Fruit fly (Drosophila melanogaster) whole organism, embryonic: ENCODE measurements around the gene Tango5.

Source experiments
- ATbp ChIP-seq: fragments of 200-800 bp; sonication (Bioruptor generic); optimal IDR thresholded peaks from 2 replicates; lab custom pipeline; 2017; ENCODE audit warnings: missing biosample characterization, mild to moderate bottlenecking, missing genetic modification characterization, missing genetic modification reagents
- Ada2b ChIP-seq: fragments of 200-800 bp; sonication (Bioruptor generic); IDR thresholded peaks from 2 replicates; pipeline ENCODE4 v1.3.6; 2022; ENCODE audit warnings: missing biosample characterization, missing genetic modification characterization
- Atf6 ChIP-seq: fragments of 200-800 bp; sonication (Bioruptor generic); IDR thresholded peaks from 2 replicates; pipeline ENCODE4 v1.3.6; 2022; ENCODE audit warnings: missing biosample characterization, missing genetic modification characterization
- CG10147 ChIP-seq: fragments of 200-800 bp; sonication (Bioruptor generic); optimal IDR thresholded peaks from 2 replicates; lab custom pipeline; 2019; ENCODE audit warnings: missing biosample characterization, mild to moderate bottlenecking, missing genetic modification characterization, moderate library complexity
- CG10274 ChIP-seq: fragments of 200-800 bp; sonication (Bioruptor generic); optimal IDR thresholded peaks from 3 replicates; lab custom pipeline; 2017; ENCODE audit warnings: missing biosample characterization, mild to moderate bottlenecking, missing genetic modification characterization
- CG12071 ChIP-seq: fragments of 200-800 bp; sonication (Bioruptor generic); optimal IDR thresholded peaks from 3 replicates; lab custom pipeline; 2018; ENCODE audit warnings: missing biosample characterization, mild to moderate bottlenecking, missing genetic modification characterization
- CG13287 ChIP-seq: fragments of 200-800 bp; sonication (Bioruptor generic); IDR thresholded peaks from 2 replicates; pipeline ENCODE4 v1.3.6; 2022; ENCODE audit warnings: missing biosample characterization, missing genetic modification characterization; ENCODE audit not compliant: partially characterized antibody
- CG13894 ChIP-seq: fragments of 200-800 bp; sonication (Bioruptor generic); optimal IDR thresholded peaks from 3 replicates; lab custom pipeline; 2018; ENCODE audit warnings: missing biosample characterization, mild to moderate bottlenecking, missing genetic modification characterization, moderate library complexity
- CG15073 ChIP-seq: fragments of 200-800 bp; sonication (Bioruptor generic); optimal IDR thresholded peaks from 2 replicates; lab custom pipeline; 2016; ENCODE audit warnings: missing biosample characterization, missing genetic modification characterization
- CG15601 ChIP-seq: fragments of 200-800 bp; sonication (Bioruptor generic); optimal IDR thresholded peaks from 3 replicates; lab custom pipeline; 2019; ENCODE audit warnings: missing biosample characterization, mild to moderate bottlenecking, missing genetic modification characterization, moderate library complexity
- CG16815 ChIP-seq: fragments of 200-800 bp; sonication (Bioruptor generic); optimal IDR thresholded peaks from 3 replicates; lab custom pipeline; 2017; ENCODE audit warnings: missing biosample characterization, mild to moderate bottlenecking, missing genetic modification characterization
- CG17385 ChIP-seq: fragments of 200-800 bp; sonication (Bioruptor generic); optimal IDR thresholded peaks from 3 replicates; lab custom pipeline; 2018; ENCODE audit warnings: missing biosample characterization, mild to moderate bottlenecking, missing genetic modification characterization
- CG4854 ChIP-seq: fragments of 200-800 bp; sonication (Bioruptor generic); optimal IDR thresholded peaks from 2 replicates; lab custom pipeline; 2016; ENCODE audit warnings: missing biosample characterization, missing genetic modification characterization, inconsistent platforms
- CG5245 ChIP-seq: fragments of 200-800 bp; sonication (Bioruptor generic); optimal IDR thresholded peaks from 3 replicates; lab custom pipeline; 2016; ENCODE audit warnings: missing biosample characterization, missing genetic modification characterization
- CG7786 ChIP-seq: fragments of 200-800 bp; sonication (Bioruptor generic); optimal IDR thresholded peaks from 2 replicates; lab custom pipeline; 2016; ENCODE audit warnings: missing biosample characterization, missing genetic modification characterization
- CG8359 ChIP-seq: fragments of 200-800 bp; sonication (Bioruptor generic); optimal IDR thresholded peaks from 2 replicates; lab custom pipeline; 2017; ENCODE audit warnings: missing biosample characterization, mild to moderate bottlenecking, missing genetic modification characterization, borderline replicate concordance
- CTCF ChIP-seq: fragments of 200-800 bp; sonication (Bioruptor generic); optimal IDR thresholded peaks from 2 replicates; lab custom pipeline; 2017; ENCODE audit warnings: missing biosample characterization, mild to moderate bottlenecking, missing genetic modification characterization, moderate library complexity
- CrebB ChIP-seq: fragments of 200-800 bp; sonication (Bioruptor generic); optimal IDR thresholded peaks from 3 replicates; lab custom pipeline; 2018; ENCODE audit warnings: missing biosample characterization, mild to moderate bottlenecking, missing genetic modification characterization
- HLH54F ChIP-seq: fragments of 200-800 bp; sonication (Bioruptor generic); optimal IDR thresholded peaks from 3 replicates; lab custom pipeline; 2016; ENCODE audit warnings: missing biosample characterization, missing genetic modification characterization
- Hey ChIP-seq: fragments of 200-800 bp; sonication (Bioruptor generic); optimal IDR thresholded peaks from 3 replicates; lab custom pipeline; 2018; ENCODE audit warnings: missing biosample characterization, mild to moderate bottlenecking, missing genetic modification characterization
- Hmr ChIP-seq: fragments of 200-800 bp; sonication (Bioruptor generic); optimal IDR thresholded peaks from 3 replicates; lab custom pipeline; 2017; ENCODE audit warnings: mild to moderate bottlenecking, missing biosample characterization, missing genetic modification reagents, missing genetic modification characterization
- Hr3 ChIP-seq: fragments of 200-800 bp; sonication (Bioruptor generic); optimal IDR thresholded peaks from 3 replicates; lab custom pipeline; 2016; ENCODE audit warnings: missing biosample characterization, missing genetic modification characterization
- Lpt ChIP-seq: fragments of >200 bp; optimal IDR thresholded peaks from 2 replicates; lab custom pipeline; 2018; ENCODE audit warnings: missing biosample characterization, missing genetic modification characterization
- MESR4 ChIP-seq: fragments of 200-800 bp; sonication (Bioruptor generic); optimal IDR thresholded peaks from 2 replicates; lab custom pipeline; 2018; ENCODE audit warnings: missing biosample characterization, mild to moderate bottlenecking, missing genetic modification characterization, moderate library complexity
- Myb ChIP-seq: fragments of 200-800 bp; sonication (Bioruptor generic); optimal IDR thresholded peaks from 2 replicates; lab custom pipeline; 2016; ENCODE audit warnings: missing biosample characterization, missing genetic modification characterization
- Nf-YA ChIP-seq: fragments of 200-800 bp; sonication (Bioruptor generic); IDR thresholded peaks from 2 replicates; pipeline ENCODE4 v1.3.6; 2022; ENCODE audit warnings: missing biosample characterization, missing genetic modification characterization
- Nf-YC ChIP-seq: fragments of 200-800 bp; optimal IDR thresholded peaks from 3 replicates; lab custom pipeline; 2019; ENCODE audit warnings: missing biosample characterization, mild to moderate bottlenecking, missing genetic modification characterization, moderate library complexity
- Optix ChIP-seq: fragments of 200-800 bp; sonication (Bioruptor generic); IDR thresholded peaks from 3 replicates; pipeline ENCODE4 v1.3.6; 2022; ENCODE audit warnings: missing biosample characterization, missing genetic modification characterization
- Poxn ChIP-seq: fragments of 200-800 bp; sonication (Bioruptor generic); IDR thresholded peaks from 2 replicates; pipeline ENCODE4 v1.3.6; 2022; ENCODE audit warnings: missing biosample characterization, missing genetic modification characterization
- Ravus ChIP-seq: fragments of 200-800 bp; sonication (Bioruptor generic); IDR thresholded peaks from 2 replicates; pipeline ENCODE4 v1.3.6; 2022; ENCODE audit warnings: missing biosample characterization, missing genetic modification characterization
- Sin3A ChIP-seq: fragments of >200 bp; optimal IDR thresholded peaks from 2 replicates; lab custom pipeline; 2018
- Sox100B ChIP-seq: fragments of 200-800 bp; sonication (Bioruptor generic); optimal IDR thresholded peaks from 3 replicates; lab custom pipeline; 2018; ENCODE audit warnings: missing biosample characterization, mild to moderate bottlenecking, missing genetic modification characterization
- Spps ChIP-seq: fragments of 200-800 bp; sonication (Bioruptor generic); optimal IDR thresholded peaks from 2 replicates; lab custom pipeline; 2018; ENCODE audit warnings: missing biosample characterization, mild to moderate bottlenecking, missing genetic modification characterization
- Xrp1 ChIP-seq: fragments of 200-800 bp; sonication (Bioruptor generic); IDR thresholded peaks from 2 replicates; pipeline ENCODE4 v1.3.6; 2022; ENCODE audit warnings: missing biosample characterization, missing genetic modification characterization
- abd-A ChIP-seq: fragments of 200-800 bp; sonication (Bioruptor generic); optimal IDR thresholded peaks from 3 replicates; lab custom pipeline; 2019; ENCODE audit warnings: missing biosample characterization, mild to moderate bottlenecking, missing genetic modification characterization, moderate library complexity
- cad ChIP-seq: fragments of >200 bp; optimal IDR thresholded peaks from 2 replicates; lab custom pipeline; 2017; ENCODE audit warnings: missing biosample characterization, missing genetic modification characterization
- cas ChIP-seq: fragments of 200-800 bp; sonication (Bioruptor generic); IDR thresholded peaks from 2 replicates; pipeline ENCODE4 v1.3.6; 2022; ENCODE audit warnings: missing biosample characterization, missing genetic modification characterization
- dmrt99B ChIP-seq: fragments of 200-800 bp; sonication (Bioruptor generic); optimal IDR thresholded peaks from 2 replicates; lab custom pipeline; 2018; ENCODE audit warnings: missing biosample characterization, mild to moderate bottlenecking, missing genetic modification characterization, moderate library complexity
- eyg ChIP-seq: fragments of 200-800 bp; sonication (Bioruptor generic); optimal IDR thresholded peaks from 3 replicates; lab custom pipeline; 2016; ENCODE audit warnings: missing biosample characterization, missing genetic modification characterization
- fd96Cb ChIP-seq: fragments of 200-800 bp; sonication (Bioruptor generic); optimal IDR thresholded peaks from 2 replicates; lab custom pipeline; 2018; ENCODE audit warnings: missing biosample characterization, mild to moderate bottlenecking, missing genetic modification characterization, moderate library complexity
- fru ChIP-seq: fragments of >200 bp; optimal IDR thresholded peaks from 2 replicates; lab custom pipeline; 2017
- gcm ChIP-seq: fragments of 200-800 bp; sonication (Bioruptor generic); optimal IDR thresholded peaks from 2 replicates; lab custom pipeline; 2019; ENCODE audit warnings: missing biosample characterization, mild to moderate bottlenecking, missing genetic modification characterization, moderate library complexity
- gro ChIP-seq: fragments of 200-800 bp; sonication (Bioruptor generic); optimal IDR thresholded peaks from 2 replicates; lab custom pipeline; 2016; ENCODE audit warnings: missing biosample characterization, missing genetic modification characterization
- gsb ChIP-seq: fragments of 200-800 bp; sonication (Bioruptor generic); IDR thresholded peaks from 2 replicates; pipeline ENCODE4 v1.3.6; 2022; ENCODE audit warnings: missing biosample characterization, missing genetic modification characterization
- kah ChIP-seq: fragments of 200-800 bp; sonication (Bioruptor generic); optimal IDR thresholded peaks from 2 replicates; lab custom pipeline; 2018; ENCODE audit warnings: missing biosample characterization, mild to moderate bottlenecking, missing genetic modification characterization
- kni ChIP-seq: fragments of 200-800 bp; sonication (Bioruptor generic); optimal IDR thresholded peaks from 3 replicates; lab custom pipeline; 2017; ENCODE audit warnings: mild to moderate bottlenecking, missing biosample characterization, missing genetic modification reagents, missing genetic modification characterization
- pita ChIP-seq: fragments of 200-800 bp; sonication (Bioruptor generic); optimal IDR thresholded peaks from 2 replicates; lab custom pipeline; 2017; ENCODE audit warnings: missing biosample characterization, mild to moderate bottlenecking, missing genetic modification characterization
- pzg ChIP-seq: fragments of 200-800 bp; sonication (Bioruptor generic); optimal IDR thresholded peaks from 3 replicates; lab custom pipeline; 2018; ENCODE audit warnings: missing biosample characterization, mild to moderate bottlenecking, missing genetic modification characterization, moderate library complexity
- slp2 ChIP-seq: fragments of 200-800 bp; sonication (Bioruptor generic); optimal IDR thresholded peaks from 2 replicates; lab custom pipeline; 2016; ENCODE audit warnings: missing biosample characterization, missing genetic modification characterization
- tap ChIP-seq: fragments of 200-800 bp; optimal IDR thresholded peaks from 3 replicates; lab custom pipeline; 2019; ENCODE audit warnings: missing biosample characterization, mild to moderate bottlenecking, missing genetic modification characterization, moderate library complexity
- tgo ChIP-seq: fragments of 200-800 bp; sonication (Bioruptor generic); IDR thresholded peaks from 3 replicates; pipeline ENCODE4 v1.3.6; 2022; ENCODE audit warnings: missing biosample characterization, missing genetic modification characterization

Gene Tango5

dm6 chrX:10802457-10803378 is 38.5 kb upstream of the Tango5 start (continued):
- no peak for TF ChIP-seq MESR4 (GFP tag; lab: Kevin White, UChicago)
- TF ChIP-seq CrebB (tag; lab: Kevin White, UChicago): no peak
- TF ChIP-seq tgo (GFP tag; lab: Robert Waterston, UW): peak; percentile 54
- no peak for TF ChIP-seq Hmr (GFP tag; lab: Kevin White, UChicago)
- TF ChIP-seq Sox100B (GFP tag; lab: Kevin White, UChicago): peak; percentile 84
- peak; percentile 9 for TF ChIP-seq CTCF (GFP tag; lab: Kevin White, UChicago)
- no peak for TF ChIP-seq CG10274 (GFP tag; lab: Kevin White, UChicago)
- no peak for TF ChIP-seq CG4854
- TF ChIP-seq Spps (tag; lab: Kevin White, UChicago): peak; percentile 8
- peak; percentile 17 for TF ChIP-seq kah (GFP tag; lab: Kevin White, UChicago)
- TF ChIP-seq fd96Cb (tag; lab: Kevin White, UChicago): peak; percentile 69
- no peak for TF ChIP-seq Sin3A (lab: Kevin White, UChicago)
- TF ChIP-seq CG13287: no peak
- TF ChIP-seq kni (GFP tag; lab: Kevin White, UChicago): no peak
- TF ChIP-seq cad (GFP tag; lab: Kevin White, UChicago): no peak
- TF ChIP-seq ATbp (GFP tag; lab: Kevin White, UChicago): peak; percentile 52
- TF ChIP-seq CG7786 (GFP tag; lab: Kevin White, UChicago): no peak
- TF ChIP-seq Optix (GFP tag; lab: Robert Waterston, UW): no peak
- no peak for TF ChIP-seq eyg (GFP tag; lab: Kevin White, UChicago)
- TF ChIP-seq Hey: no peak
- TF ChIP-seq slp2 (GFP tag; lab: Kevin White, UChicago): no peak
- TF ChIP-seq Poxn (GFP tag; lab: Robert Waterston, UW): no peak
- TF ChIP-seq CG10147 (GFP tag; lab: Kevin White, UChicago): peak; percentile 52
- peak; percentile 64 for TF ChIP-seq tap (tag; lab: Kevin White, UChicago)
- TF ChIP-seq Ada2b (GFP tag; lab: Robert Waterston, UW): 0 out of 2 replicates have a peak, but pooled peaks have one; percentile 10
- TF ChIP-seq Nf-YC (tag; lab: Kevin White, UChicago): peak; percentile 7
- TF ChIP-seq Myb: no peak
- peak; percentile 58 for TF ChIP-seq gcm (GFP tag; lab: Kevin White, UChicago)
- no peak for TF ChIP-seq CG15073 (GFP tag; lab: Kevin White, UChicago)
- TF ChIP-seq HLH54F (GFP tag; lab: Kevin White, UChicago): no peak
- TF ChIP-seq Hr3 (GFP tag; lab: Kevin White, UChicago): peak; percentile 62
- peak; percentile 50 for TF ChIP-seq CG8359
- TF ChIP-seq gsb (GFP tag; lab: Robert Waterston, UW): no peak
- peak; percentile 65 for TF ChIP-seq CG15601
- TF ChIP-seq CG17385 (GFP tag; lab: Kevin White, UChicago): peak; percentile 72
- 0 out of 2 replicates have a peak, but pooled peaks have one; percentile 19 for TF ChIP-seq Nf-YA (GFP tag; lab: Robert Waterston, UW)
- TF ChIP-seq pzg (GFP tag; lab: Kevin White, UChicago): no peak
- peak; percentile 33 for TF ChIP-seq CG5245 (GFP tag; lab: Kevin White, UChicago)
- TF ChIP-seq CG16815 (GFP tag; lab: Kevin White, UChicago): no peak
- no peak for TF ChIP-seq gro (GFP tag; lab: Kevin White, UChicago)
- no peak for TF ChIP-seq CG13894
- TF ChIP-seq CG12071 (GFP tag; lab: Kevin White, UChicago): no peak
- TF ChIP-seq Ravus (GFP tag; lab: Robert Waterston, UW): no peak
- TF ChIP-seq Xrp1 (GFP tag; lab: Robert Waterston, UW): peak; percentile 71
- TF ChIP-seq Lpt: no peak
- TF ChIP-seq abd-A (tag; lab: Kevin White, UChicago): no peak
- no peak for TF ChIP-seq pita (GFP tag; lab: Kevin White, UChicago)
- TF ChIP-seq dmrt99B (tag; lab: Kevin White, UChicago): peak; percentile 86
- TF ChIP-seq cas (GFP tag; lab: Robert Waterston, UW): no peak
- no peak for TF ChIP-seq fru
- no peak for TF ChIP-seq Atf6
